Worm (Caenorhabditis elegans): Measurements from ENCODE around the gene bcat-1.

- no peak for TF ChIP-seq pha-4 (tag; optimal IDR thresholded peaks at IDR 0.05)
- no peak for TF ChIP-seq unc-62 (GFP tag; optimal IDR thresholded peaks at IDR 0.05)
- TF ChIP-seq F49E8.2 (tag; optimal IDR thresholded peaks at IDR 0.05; ENCODE audit: insufficient read depth), result no peak
- no peak for TF ChIP-seq cebp-1 (GFP tag; IDR thresholded peaks at IDR 0.05)
- TF ChIP-seq cebp-1 (tag; optimal IDR thresholded peaks at IDR 0.05), result no peak
- TF ChIP-seq nfya-1 (tag; optimal IDR thresholded peaks at IDR 0.05; ENCODE audit: borderline replicate concordance, insufficient read depth), result no peak
- TF ChIP-seq hmg-20 (GFP tag; IDR thresholded peaks at IDR 0.05), result no peak
- TF ChIP-seq die-1 (tag; optimal IDR thresholded peaks at IDR 0.05), result no peak
- no peak for TF ChIP-seq ceh-79 (tag; optimal IDR thresholded peaks at IDR 0.05)
- no peak for TF ChIP-seq F57C9.4 (tag; optimal IDR thresholded peaks at IDR 0.05)
Measured at ce11 chrX:12916418-12916817, 39.1 kb downstream of the bcat-1 start.

Data from whole organism, young adult.